Worm (Caenorhabditis elegans): ENCODE data around the gene Y27F2A.8.

Gene Y27F2A.8

DNA sequence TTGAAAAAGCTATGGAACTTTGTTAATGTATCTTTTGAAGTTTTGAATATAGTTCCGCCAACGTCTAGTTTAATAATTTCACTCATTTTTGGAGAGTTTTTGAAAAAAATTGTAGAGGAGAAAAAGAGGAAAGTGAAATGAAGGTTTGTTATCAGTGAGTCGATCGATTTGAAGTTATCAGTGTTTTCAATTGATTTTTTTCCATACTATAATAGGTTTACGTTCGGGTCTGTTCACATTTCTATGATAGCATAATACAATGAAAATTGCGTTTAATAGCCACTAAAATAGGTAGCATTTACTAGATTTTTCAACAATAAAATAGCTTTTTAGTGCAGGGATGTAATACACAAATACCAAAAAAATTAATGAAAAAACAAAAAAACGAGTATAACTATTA, 41.6 kb downstream of the Y27F2A.8 start, which contains the start of gene ZC239.16:
Gene ZC239.16 (minus strand): TSS at position 120 of the 400 bp plus-strand sequence.
- TF ChIP-seq nhr-80 (tag; optimal IDR thresholded peaks at IDR 0.05): peak; percentile 13
- no peak for TF ChIP-seq madf-10 (tag; optimal IDR thresholded peaks at IDR 0.05)

DNA sequence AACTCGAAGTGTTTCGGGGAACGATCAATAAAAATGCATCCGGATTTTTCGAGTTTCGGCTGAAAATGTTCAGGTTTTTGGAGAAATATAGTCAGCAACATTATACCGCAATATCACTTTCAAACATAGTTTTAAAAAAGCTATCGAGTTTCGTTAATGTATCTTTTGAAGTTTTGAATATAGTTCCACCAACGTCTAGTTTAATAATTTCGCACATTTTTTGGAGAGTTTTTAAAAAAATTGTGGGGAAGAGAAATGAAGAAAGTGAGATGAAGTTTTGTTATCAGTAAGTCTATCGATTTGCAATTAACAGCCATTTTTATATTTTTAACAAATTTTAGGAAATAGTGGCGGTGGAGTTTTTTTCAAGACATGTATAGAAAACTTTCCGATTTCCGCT, 42.2 kb downstream of the Y27F2A.8 start, which contains the start of gene ZC239.17:
Gene ZC239.17 (minus strand): TSS at position 101 of the 400 bp plus-strand sequence.
- no peak for TF ChIP-seq zim-3 (tag; optimal IDR thresholded peaks at IDR 0.05)
- TF ChIP-seq egrh-3 (GFP tag; IDR thresholded peaks at IDR 0.05): no peak
- TF ChIP-seq aptf-3 (GFP tag; IDR thresholded peaks at IDR 0.05): no peak
- no peak for TF ChIP-seq sptf-2 (GFP tag; optimal IDR thresholded peaks at IDR 0.05)
- TF ChIP-seq madf-8 (GFP tag; conservative IDR thresholded peaks at IDR 0.05): no peak
- TF ChIP-seq hmg-20 (GFP tag; IDR thresholded peaks at IDR 0.05): no peak
- no peak for TF ChIP-seq sdz-38 (tag; optimal IDR thresholded peaks at IDR 0.05)
- TF ChIP-seq F10E7.11 (tag; optimal IDR thresholded peaks at IDR 0.05): no peak
- TF ChIP-seq ekl-4 (GFP tag; IDR thresholded peaks at IDR 0.05): no peak
- TF ChIP-seq nhr-179 (tag; optimal IDR thresholded peaks at IDR 0.05): no peak
- no peak for TF ChIP-seq ztf-28 (GFP tag; IDR thresholded peaks at IDR 0.05)
- no peak for TF ChIP-seq akir-1 (GFP tag; optimal IDR thresholded peaks at IDR 0.05)
- no peak for TF ChIP-seq nhr-90 (tag; optimal IDR thresholded peaks at IDR 0.05)
- no peak for TF ChIP-seq ztf-3 (GFP tag; optimal IDR thresholded peaks at IDR 0.05)

DNA sequence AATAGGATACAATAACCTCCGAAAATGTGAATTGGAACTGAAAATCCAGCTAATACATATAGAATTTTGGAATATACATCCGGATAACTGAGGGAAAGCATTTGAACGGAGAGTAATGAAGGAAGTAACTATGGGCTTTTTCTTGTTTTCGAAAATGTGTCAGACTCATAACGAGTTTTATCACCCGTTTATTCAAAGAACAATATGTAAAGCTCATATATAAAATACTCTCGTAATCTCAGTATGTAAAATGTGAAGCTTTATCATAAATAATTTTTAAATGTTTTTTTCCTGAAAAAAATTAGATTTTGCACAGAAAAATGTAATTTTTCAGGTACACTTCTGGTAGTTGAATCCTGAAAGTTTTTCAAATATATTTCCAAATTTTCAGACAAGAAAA, 46.8 kb downstream of the Y27F2A.8 start, which contains the start of gene srh-297:
Gene srh-297 (minus strand): TSS at position 101 of the 400 bp plus-strand sequence.
- TF ChIP-seq fkh-3 (tag; optimal IDR thresholded peaks at IDR 0.05): no peak
- no peak for TF ChIP-seq snpc-4 (GFP tag; optimal IDR thresholded peaks at IDR 0.05)
- no peak for TF ChIP-seq snpc-4 (tag; optimal IDR thresholded peaks at IDR 0.05)
- no peak for TF ChIP-seq hsf-1 (GFP tag; IDR thresholded peaks at IDR 0.05)
- no peak for TF ChIP-seq hlh-26 (GFP tag; conservative IDR thresholded peaks at IDR 0.05)
- no peak for TF ChIP-seq gei-17 (GFP tag; optimal IDR thresholded peaks at IDR 0.05)
- no peak for TF ChIP-seq F55B11.4 (tag; optimal IDR thresholded peaks at IDR 0.05; ENCODE audit: borderline replicate concordance, insufficient read depth)
- no peak for TF ChIP-seq ztf-26 (tag; optimal IDR thresholded peaks at IDR 0.05)
- no peak for TF ChIP-seq die-1 (tag; optimal IDR thresholded peaks at IDR 0.05)
- TF ChIP-seq hlh-12 (tag; optimal IDR thresholded peaks at IDR 0.05): no peak
- TF ChIP-seq ZK185.1 (tag; optimal IDR thresholded peaks at IDR 0.05; ENCODE audit: poor library complexity, severe bottlenecking): no peak
- TF ChIP-seq nhr-90 (tag; optimal IDR thresholded peaks at IDR 0.05): no peak
- TF ChIP-seq F10E7.11 (tag; optimal IDR thresholded peaks at IDR 0.05): no peak
- no peak for TF ChIP-seq aptf-2 (GFP tag; conservative IDR thresholded peaks at IDR 0.05)
- no peak for TF ChIP-seq bed-2 (GFP tag; IDR thresholded peaks at IDR 0.05)
- TF ChIP-seq nhr-120 (GFP tag; IDR thresholded peaks at IDR 0.05): no peak
- no peak for TF ChIP-seq somi-1 (GFP tag; optimal IDR thresholded peaks at IDR 0.05)
- TF ChIP-seq Y53F4B.3 (GFP tag; IDR thresholded peaks at IDR 0.05): no peak
- TF ChIP-seq dpff-1 (tag; optimal IDR thresholded peaks at IDR 0.05): no peak
- no peak for TF ChIP-seq T26A5.8 (tag; optimal IDR thresholded peaks at IDR 0.05)
